Worm (Caenorhabditis elegans): ENCODE data around the gene dsb-1.

DNA sequence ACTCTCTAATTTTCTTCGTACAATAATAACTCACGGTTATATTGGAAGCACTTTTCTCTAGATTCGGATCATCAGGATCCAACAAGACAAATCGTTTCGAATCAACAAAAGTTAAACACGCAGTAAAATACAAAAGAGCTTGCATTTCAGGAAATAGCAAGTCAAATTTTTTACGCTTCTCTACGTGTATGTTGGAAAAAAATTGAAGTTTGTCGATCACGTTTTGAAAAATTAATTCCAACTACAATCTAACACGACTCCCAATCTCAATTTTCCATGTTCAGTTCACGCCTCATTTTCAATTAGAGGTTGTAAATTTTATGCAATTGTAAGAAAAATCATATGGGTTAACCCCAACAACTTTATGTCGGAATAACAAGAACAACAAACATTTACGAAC lies 18.8 kb upstream of the dsb-1 start, which contains the start of gene spe-45:
- TF ChIP-seq hnd-1 (tag; optimal IDR thresholded peaks at IDR 0.05) (no peak), flt-1 (GFP tag; IDR thresholded peaks at IDR 0.05) (no peak), tra-4 (tag; optimal IDR thresholded peaks at IDR 0.05) (no peak), tbx-37 (GFP tag; conservative IDR thresholded peaks at IDR 0.05) (no peak), hmg-4 (GFP tag; optimal IDR thresholded peaks at IDR 0.05) (no peak), hmbx-1 (tag; optimal IDR thresholded peaks at IDR 0.05) (no peak), ama-1 (optimal IDR thresholded peaks at IDR 0.05) (no peak), pes-1 (GFP tag; IDR thresholded peaks at IDR 0.05) (no peak), ceh-36 (tag; optimal IDR thresholded peaks at IDR 0.05) (no peak), tbx-11 (GFP tag; IDR thresholded peaks at IDR 0.05) (no peak), scrt-1 (GFP tag; IDR thresholded peaks at IDR 0.05) (no peak)
